Fruit fly (Drosophila melanogaster): ENCODE results near the gene CG3386.

The CG3386 gene

DNA sequence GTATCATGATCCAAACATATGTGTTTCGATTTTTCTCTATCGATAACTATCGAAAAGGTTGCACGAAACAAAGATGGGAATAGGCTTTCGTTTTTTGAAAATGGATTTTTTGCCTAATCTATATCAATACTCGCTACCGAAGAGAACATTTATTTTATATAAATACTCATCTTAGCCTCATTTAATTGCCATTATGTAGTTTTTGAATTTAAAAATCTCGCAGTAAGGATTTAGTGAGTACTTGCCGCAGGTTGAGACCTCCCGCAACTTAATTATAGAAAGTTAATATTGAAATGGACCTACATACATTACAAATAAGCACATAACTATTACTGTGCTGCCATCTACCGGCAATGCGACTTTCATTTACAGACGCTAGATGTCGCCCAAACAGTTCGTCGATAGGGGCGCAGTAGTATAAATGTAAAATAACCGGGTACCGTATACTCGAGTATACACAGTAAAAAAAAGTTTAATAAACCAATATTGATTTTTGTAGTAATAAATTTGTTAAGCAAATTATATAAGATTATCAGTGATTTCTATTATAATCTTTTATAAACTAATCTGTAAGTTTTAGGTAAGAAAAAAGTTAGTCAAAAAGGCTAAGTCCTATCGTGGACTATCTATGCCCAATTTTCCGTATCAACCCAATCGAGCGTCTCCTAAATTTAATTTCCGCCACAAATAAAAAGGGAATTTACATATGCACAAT is 29.7 kb upstream of the CG3386 start, which contains the start of gene CG13896 (continued):
- TF ChIP-seq Scr (GFP tag; IDR thresholded peaks at IDR 0.05; ENCODE audit: partially characterized antibody), result peak; percentile 79
- peak; percentile 74; the same call in 1 of the 2 replicates for TF ChIP-seq Taf1 (GFP tag; IDR thresholded peaks at IDR 0.05)
- peak; percentile 74 for TF ChIP-seq CG13775 (GFP tag; optimal IDR thresholded peaks at IDR 0.05)
- peak; percentile 52 for TF ChIP-seq CG30020 (tag; optimal IDR thresholded peaks at IDR 0.05)
- TF ChIP-seq gsb (GFP tag; IDR thresholded peaks at IDR 0.05), result peak; percentile 65
- TF ChIP-seq CG4424 (GFP tag; optimal IDR thresholded peaks at IDR 0.05), result peak; percentile 85
- peak; percentile 64; the same call in 1 of the 2 replicates for TF ChIP-seq CG8765 (GFP tag; IDR thresholded peaks at IDR 0.05)
- TF ChIP-seq CG9932 (GFP tag; IDR thresholded peaks at IDR 0.05), result peak; percentile 92
- TF ChIP-seq luna (GFP tag; optimal IDR thresholded peaks at IDR 0.05), result peak; percentile 71
- TF ChIP-seq dati (GFP tag; IDR thresholded peaks at IDR 0.05), result peak; percentile 68
- TF ChIP-seq CG17328 (GFP tag; IDR thresholded peaks at IDR 0.05), result peak; percentile 86
- TF ChIP-seq wor (GFP tag; IDR thresholded peaks at IDR 0.05), result 0 out of 2 replicates have a peak, but pooled peaks have one; percentile 39
- TF ChIP-seq nerfin-2 (GFP tag; IDR thresholded peaks at IDR 0.05; ENCODE audit: partially characterized antibody), result peak; percentile 45; the same call in 1 of the 2 replicates
- peak; percentile 64 for TF ChIP-seq row (GFP tag; IDR thresholded peaks at IDR 0.05)
- peak; percentile 54 for TF ChIP-seq hkb (optimal IDR thresholded peaks at IDR 0.05)
- TF ChIP-seq hkb (GFP tag; IDR thresholded peaks at IDR 0.05), result peak; percentile 69
- TF ChIP-seq CG10321 (GFP tag; IDR thresholded peaks at IDR 0.05), result no peak
- TF ChIP-seq Neu2 (GFP tag; optimal IDR thresholded peaks at IDR 0.05; ENCODE audit: borderline replicate concordance), result peak; percentile 41
- TF ChIP-seq lmd (GFP tag; IDR thresholded peaks at IDR 0.05), result peak; percentile 86
- peak; percentile 81 for TF ChIP-seq Fer3 (tag; optimal IDR thresholded peaks at IDR 0.05)
- TF ChIP-seq CHES-1-like (GFP tag; optimal IDR thresholded peaks at IDR 0.05), result peak; percentile 84
- TF ChIP-seq dm (GFP tag; optimal IDR thresholded peaks at IDR 0.05), result peak; percentile 74
- peak; percentile 63 for TF ChIP-seq grn (GFP tag; optimal IDR thresholded peaks at IDR 0.05)
- peak; percentile 76 for TF ChIP-seq CG8924 (tag; optimal IDR thresholded peaks at IDR 0.05)
- TF ChIP-seq Kr (GFP tag; optimal IDR thresholded peaks at IDR 0.05), result no peak
- TF ChIP-seq crp (GFP tag; optimal IDR thresholded peaks at IDR 0.05), result peak; percentile 19 to 74
- TF ChIP-seq ssp (GFP tag; IDR thresholded peaks at IDR 0.05), result peak; percentile 81
- TF ChIP-seq fru (optimal IDR thresholded peaks at IDR 0.05), result no peak
- peak; percentile 40 for TF ChIP-seq exex (tag; optimal IDR thresholded peaks at IDR 0.05)
- peak; percentile 73 for TF ChIP-seq D19A (tag; optimal IDR thresholded peaks at IDR 0.05)
- TF ChIP-seq Ssrp (tag; optimal IDR thresholded peaks at IDR 0.05), result peak; percentile 72
- TF ChIP-seq onecut (GFP tag; IDR thresholded peaks at IDR 0.05), result peak; percentile 83
- TF ChIP-seq Drgx (GFP tag; IDR thresholded peaks at IDR 0.05), result peak; percentile 57; the same call in 1 of the 2 replicates
- peak; percentile 58 for TF ChIP-seq Adf1 (GFP tag; IDR thresholded peaks at IDR 0.05)
- TF ChIP-seq vfl (GFP tag; optimal IDR thresholded peaks at IDR 0.05), result peak; percentile 71
- peak; percentile 87 for TF ChIP-seq pb (GFP tag; optimal IDR thresholded peaks at IDR 0.05)
- TF ChIP-seq CG6689 (GFP tag; IDR thresholded peaks at IDR 0.05), result peak; percentile 58
- no peak for TF ChIP-seq CG11696 (GFP tag; IDR thresholded peaks at IDR 0.05)
- peak; percentile 78 for TF ChIP-seq stc (GFP tag; IDR thresholded peaks at IDR 0.05)
- TF ChIP-seq rib (GFP tag; IDR thresholded peaks at IDR 0.05), result no peak
- peak; percentile 52 for TF ChIP-seq Fer2 (tag; optimal IDR thresholded peaks at IDR 0.05)
- TF ChIP-seq usp (GFP tag; optimal IDR thresholded peaks at IDR 0.05), result no peak
- no peak for TF ChIP-seq cg (GFP tag; optimal IDR thresholded peaks at IDR 0.05)
- TF ChIP-seq sug (tag; optimal IDR thresholded peaks at IDR 0.05), result peak; percentile 86
- TF ChIP-seq CG1529 (GFP tag; optimal IDR thresholded peaks at IDR 0.05), result peak; percentile 49
- TF ChIP-seq run (tag; optimal IDR thresholded peaks at IDR 0.05), result peak; percentile 76
- no peak for TF ChIP-seq CG15479 (GFP tag; optimal IDR thresholded peaks at IDR 0.05)
- TF ChIP-seq Ada2b (GFP tag; IDR thresholded peaks at IDR 0.05), result peak; percentile 66; the same call in 1 of the 2 replicates
- TF ChIP-seq dan (GFP tag; IDR thresholded peaks at IDR 0.05), result peak; percentile 68; the same call in 1 of the 2 replicates
- TF ChIP-seq lbe (GFP tag; optimal IDR thresholded peaks at IDR 0.05), result peak; percentile 73
- TF ChIP-seq repo (GFP tag; optimal IDR thresholded peaks at IDR 0.05), result peak; percentile 75
